Worm (Caenorhabditis elegans) whole organism, L2 larva: ENCODE measurements around the gene F46G10.2.

Experiments
- aly-2 ChIP-seq: fragments of 150-350 bp; optimal IDR thresholded peaks from 2 replicates; lab custom pipeline; 2014; ENCODE audit warnings: missing biosample characterization, missing genetic modification characterization
- ama-1 ChIP-seq: fragments of 150-350 bp; optimal IDR thresholded peaks from 2 replicates; lab custom pipeline; 2018; ENCODE audit warnings: inconsistent platforms
- egl-27 ChIP-seq: sonication (generic microtip); optimal IDR thresholded peaks from 3 replicates; lab custom pipeline; 2017; ENCODE audit warnings: missing biosample characterization, missing genetic modification reagents, missing genetic modification characterization
- elt-3 ChIP-seq: sonication (generic microtip); optimal IDR thresholded peaks from 2 replicates; lab custom pipeline; 2017; ENCODE audit warnings: missing biosample characterization, missing genetic modification characterization
- lin-13 ChIP-seq: fragments of 150-350 bp; optimal IDR thresholded peaks from 2 replicates; lab custom pipeline; 2014; ENCODE audit warnings: missing biosample characterization, missing genetic modification reagents, missing genetic modification characterization
- mbf-1 ChIP-seq: sonication (generic microtip); optimal IDR thresholded peaks from 2 replicates; lab custom pipeline; 2017; ENCODE audit warnings: missing biosample characterization, missing genetic modification characterization
- nhr-11 ChIP-seq: fragments of 150-350 bp; optimal IDR thresholded peaks from 2 replicates; lab custom pipeline; 2014; ENCODE audit warnings: missing biosample characterization, missing genetic modification characterization
- nhr-25 ChIP-seq: fragments of 150-350 bp; sonication (generic microtip); optimal IDR thresholded peaks from 3 replicates; lab custom pipeline; 2014; ENCODE audit warnings: missing biosample characterization, missing genetic modification characterization
- unc-62 ChIP-seq: fragments of 150-350 bp; optimal IDR thresholded peaks from 2 replicates; lab custom pipeline; 2014; ENCODE audit warnings: missing biosample characterization, missing genetic modification reagents, missing genetic modification characterization
- zag-1 ChIP-seq: fragments of 150-350 bp; optimal IDR thresholded peaks from 2 replicates; lab custom pipeline; 2014; ENCODE audit warnings: missing biosample characterization, missing genetic modification characterization

ce11 chrX:13324326-13324725 is 1.6 kb downstream of the F46G10.2 start:
- TF ChIP-seq nhr-11, result no peak
- TF ChIP-seq aly-2 (tag; lab: Kevin White, UChicago), result no peak
- TF ChIP-seq unc-62 (GFP tag; lab: Kevin White, UChicago), result no peak
- TF ChIP-seq ama-1 (lab: Kevin White, UChicago), result no peak
- TF ChIP-seq zag-1 (tag; lab: Kevin White, UChicago), result no peak
- no peak for TF ChIP-seq mbf-1
- TF ChIP-seq egl-27 (tag; lab: Kevin White, UChicago), result no peak
- no peak for TF ChIP-seq lin-13
- TF ChIP-seq nhr-25 (tag; lab: Kevin White, UChicago), result no peak
- no peak for TF ChIP-seq elt-3 (tag; lab: Kevin White, UChicago)
